Fruit fly (Drosophila melanogaster): Measurements from ENCODE around the gene CG10097.

The CG10097 gene

dm6 chr3R:12402935-12403334, 7.2 kb upstream of the CG10097 start (continued):
- TF ChIP-seq CG7839 (tag; optimal IDR thresholded peaks at IDR 0.05), result peak; percentile 99
- TF ChIP-seq lmd (GFP tag; IDR thresholded peaks at IDR 0.05), result peak; percentile 94
- TF ChIP-seq Hey (tag; optimal IDR thresholded peaks at IDR 0.05), result peak; percentile 86
- TF ChIP-seq CG11560 (tag; IDR thresholded peaks at IDR 0.05), result peak; percentile 65; the same call in 2 of the 3 replicates
- peak; percentile 97 for TF ChIP-seq Hsf (GFP tag; optimal IDR thresholded peaks at IDR 0.05)
- peak; percentile 92 for TF ChIP-seq Vsx1 (GFP tag; optimal IDR thresholded peaks at IDR 0.05)
- peak; percentile 97 for TF ChIP-seq az2 (GFP tag; optimal IDR thresholded peaks at IDR 0.05)
- peak; percentile 99 for TF ChIP-seq PHDP (tag; optimal IDR thresholded peaks at IDR 0.05)
- peak; percentile 76 for TF ChIP-seq pfk (GFP tag; optimal IDR thresholded peaks at IDR 0.05)
- peak; percentile 84 for TF ChIP-seq CG13123 (GFP tag; optimal IDR thresholded peaks at IDR 0.05)
- TF ChIP-seq luna (GFP tag; optimal IDR thresholded peaks at IDR 0.05), result peak; percentile 75
- TF ChIP-seq CG8944 (GFP tag; optimal IDR thresholded peaks at IDR 0.05), result peak; percentile 87
- TF ChIP-seq CG11093 (GFP tag; IDR thresholded peaks at IDR 0.05), result peak; percentile 84
- peak; percentile 97 for TF ChIP-seq sens-2 (GFP tag; IDR thresholded peaks at IDR 0.05)
- TF ChIP-seq Nf-YA (GFP tag; IDR thresholded peaks at IDR 0.05), result peak; percentile 99
- peak; percentile 94 for TF ChIP-seq CG2875 (GFP tag; optimal IDR thresholded peaks at IDR 0.05)
- peak; percentile 97 for TF ChIP-seq twi (tag; optimal IDR thresholded peaks at IDR 0.05)
- TF ChIP-seq CG16813 (GFP tag; IDR thresholded peaks at IDR 0.05; ENCODE audit: partially characterized antibody), result 0 out of 3 replicates have a peak, but pooled peaks have one; percentile 32
- TF ChIP-seq CG12744 (GFP tag; optimal IDR thresholded peaks at IDR 0.05), result peak; percentile 94
- TF ChIP-seq NfI (GFP tag; optimal IDR thresholded peaks at IDR 0.05), result peak; percentile 97
- peak; percentile 73 for TF ChIP-seq MESR4 (GFP tag; optimal IDR thresholded peaks at IDR 0.05)
- peak; percentile 97 for TF ChIP-seq kah (GFP tag; optimal IDR thresholded peaks at IDR 0.05)
- peak; percentile 98 for TF ChIP-seq Sox100B (GFP tag; optimal IDR thresholded peaks at IDR 0.05)
- peak; percentile 94 for TF ChIP-seq CG6654 (GFP tag; optimal IDR thresholded peaks at IDR 0.05)
- peak; percentile 97 for TF ChIP-seq Dek (tag; optimal IDR thresholded peaks at IDR 0.05)
- peak; percentile 91 for TF ChIP-seq YL-1 (GFP tag; optimal IDR thresholded peaks at IDR 0.05)
- peak; percentile 96 for TF ChIP-seq CG32532 (GFP tag; IDR thresholded peaks at IDR 0.05)
- TF ChIP-seq Lhr (GFP tag; optimal IDR thresholded peaks at IDR 0.05), result peak; percentile 92
- no peak for TF ChIP-seq Hr39 (optimal IDR thresholded peaks at IDR 0.05)
- TF ChIP-seq Nf-YB (GFP tag; optimal IDR thresholded peaks at IDR 0.05), result peak; percentile 89
- TF ChIP-seq gsb-n (tag; optimal IDR thresholded peaks at IDR 0.05), result peak; percentile 98
- peak; percentile 86 for TF ChIP-seq Optix (GFP tag; IDR thresholded peaks at IDR 0.05)
- peak; percentile 97 for TF ChIP-seq CG3281 (GFP tag; optimal IDR thresholded peaks at IDR 0.05)
- TF ChIP-seq CG10274 (GFP tag; optimal IDR thresholded peaks at IDR 0.05), result peak; percentile 95
- TF ChIP-seq CG12299 (tag; optimal IDR thresholded peaks at IDR 0.05), result peak; percentile 98
- peak; percentile 97 for TF ChIP-seq CG4328 (GFP tag; optimal IDR thresholded peaks at IDR 0.05)
- TF ChIP-seq CG16779 (GFP tag; IDR thresholded peaks at IDR 0.05), result peak; percentile 92
- peak; percentile 99 for TF ChIP-seq Xrp1 (GFP tag; IDR thresholded peaks at IDR 0.05)
- peak; percentile 94 for TF ChIP-seq CG11723 (GFP tag; optimal IDR thresholded peaks at IDR 0.05)
- peak; percentile 97 for TF ChIP-seq lbe (GFP tag; optimal IDR thresholded peaks at IDR 0.05)
- TF ChIP-seq tx (GFP tag; optimal IDR thresholded peaks at IDR 0.05), result peak; percentile 84
- TF ChIP-seq seq (GFP tag; IDR thresholded peaks at IDR 0.05), result peak; percentile 97
- peak; percentile 97 for TF ChIP-seq gro (GFP tag; optimal IDR thresholded peaks at IDR 0.05)
- TF ChIP-seq Sox102F (GFP tag; optimal IDR thresholded peaks at IDR 0.05), result peak; percentile 98
- TF ChIP-seq chif (GFP tag; optimal IDR thresholded peaks at IDR 0.05), result peak; percentile 95 to 99
- TF ChIP-seq row (GFP tag; IDR thresholded peaks at IDR 0.05), result peak; percentile 98
- peak; percentile 85 for TF ChIP-seq E2f2 (GFP tag; IDR thresholded peaks at IDR 0.05)
- TF ChIP-seq her (GFP tag; optimal IDR thresholded peaks at IDR 0.05), result peak; percentile 90
- peak; percentile 94 for TF ChIP-seq Rx (GFP tag; IDR thresholded peaks at IDR 0.05)
- peak; percentile 99 for TF ChIP-seq zfh1 (GFP tag; IDR thresholded peaks at IDR 0.05)
- no peak for TF ChIP-seq sna (GFP tag; IDR thresholded peaks at IDR 0.05; ENCODE audit: partially characterized antibody)
